Worm (Caenorhabditis elegans) whole organism, young adult: ENCODE results near the gene C07G1.15.

ENCODE experiments used
- D2030.7 ChIP-seq: fragments of 200-800 bp; sonication (Bioruptor generic); IDR thresholded peaks from 2 replicates; pipeline ENCODE4 v1.3.6; 2022; ENCODE audit warnings: missing genetic modification reagents, missing genetic modification characterization, missing compliant biosample characterization
- F57C9.4 ChIP-seq: sonication (generic microtip); optimal IDR thresholded peaks from 2 replicates; lab custom pipeline; 2017; ENCODE audit warnings: mild to moderate bottlenecking, missing genetic modification characterization, missing compliant biosample characterization
- ama-1 ChIP-seq, 3 experiments: fragments of 150-350 bp in 1 of 3; sonication (generic microtip) in 2 of 3; optimal IDR thresholded peaks; 2 replicates each; lab custom pipeline; 2014 to 2018; ENCODE audit warnings: missing biosample characterization in 2 of 3, missing genetic modification characterization in 2 of 3, missing genetic modification reagents in 2 of 3
- atf-7 ChIP-seq: sonication (generic microtip); optimal IDR thresholded peaks from 2 replicates; lab custom pipeline; 2017; ENCODE audit warnings: mild to moderate bottlenecking, missing genetic modification characterization, missing compliant biosample characterization
- cebp-1 ChIP-seq, 2 experiments: fragments of 200-800 bp in 1 of 2; sonication (Bioruptor generic) in 1 of 2; sonication (generic microtip) in 1 of 2; IDR thresholded peaks in 1 of 2; optimal IDR thresholded peaks in 1 of 2; 2 replicates each; pipeline versions ENCODE4 v1.3.6 to Lab custom; 2017 to 2022; ENCODE audit warnings: missing compliant biosample characterization in 2 of 2, missing genetic modification characterization in 2 of 2, mild to moderate bottlenecking in 1 of 2, missing genetic modification reagents in 1 of 2, moderate library complexity in 1 of 2
- ceh-91 ChIP-seq: fragments of 200-800 bp; sonication (Bioruptor generic); IDR thresholded peaks from 2 replicates; pipeline ENCODE4 v1.3.6; 2022; ENCODE audit warnings: missing genetic modification reagents, missing genetic modification characterization, missing compliant biosample characterization
- lin-26 ChIP-seq: fragments of 200-800 bp; sonication (Bioruptor generic); IDR thresholded peaks from 2 replicates; pipeline ENCODE4 v1.3.6; 2022; ENCODE audit warnings: missing genetic modification reagents, missing genetic modification characterization, missing compliant biosample characterization
- lsy-27 ChIP-seq: sonication (generic microtip); optimal IDR thresholded peaks from 2 replicates; lab custom pipeline; 2017; ENCODE audit warnings: missing genetic modification characterization, mild to moderate bottlenecking, missing compliant biosample characterization, antibody characterized with exemption, missing genotype, borderline replicate concordance; ENCODE audit not compliant: insufficient read depth
- snpc-1.3 ChIP-seq: sonication (generic microtip); optimal IDR thresholded peaks from 2 replicates; lab custom pipeline; 2017; ENCODE audit warnings: missing genetic modification characterization, mild to moderate bottlenecking, missing compliant biosample characterization, antibody characterized with exemption, moderate library complexity, missing genotype, missing genetic modification reagents; ENCODE audit not compliant: insufficient read depth
- snpc-4 ChIP-seq, 5 experiments: fragments of 150-350 bp in 1 of 5; sonication (generic microtip) in 4 of 5; optimal IDR thresholded peaks; 2 replicates each; lab custom pipeline; 2014 to 2018; ENCODE audit warnings: missing genetic modification characterization in 5 of 5, missing biosample characterization in 3 of 5, antibody characterized with exemption in 2 of 5, mild to moderate bottlenecking in 2 of 5, missing compliant biosample characterization in 2 of 5, missing genotype in 2 of 5, moderate library complexity in 2 of 5, missing genetic modification reagents in 1 of 5
- tbx-9 ChIP-seq: sonication (generic microtip); optimal IDR thresholded peaks from 2 replicates; lab custom pipeline; 2016; ENCODE audit warnings: borderline replicate concordance, missing genetic modification characterization, inconsistent platforms, missing compliant biosample characterization
- tlf-1 ChIP-seq: fragments of 200-800 bp; sonication (Bioruptor generic); optimal IDR thresholded peaks from 2 replicates; lab custom pipeline; 2018; ENCODE audit warnings: mild to moderate bottlenecking, missing genetic modification characterization, missing compliant biosample characterization
- xnd-1 ChIP-seq: sonication (generic microtip); optimal IDR thresholded peaks from 2 replicates; lab custom pipeline; 2016; ENCODE audit warnings: missing genotype, missing genetic modification reagents, missing genetic modification characterization, missing compliant biosample characterization

DNA sequence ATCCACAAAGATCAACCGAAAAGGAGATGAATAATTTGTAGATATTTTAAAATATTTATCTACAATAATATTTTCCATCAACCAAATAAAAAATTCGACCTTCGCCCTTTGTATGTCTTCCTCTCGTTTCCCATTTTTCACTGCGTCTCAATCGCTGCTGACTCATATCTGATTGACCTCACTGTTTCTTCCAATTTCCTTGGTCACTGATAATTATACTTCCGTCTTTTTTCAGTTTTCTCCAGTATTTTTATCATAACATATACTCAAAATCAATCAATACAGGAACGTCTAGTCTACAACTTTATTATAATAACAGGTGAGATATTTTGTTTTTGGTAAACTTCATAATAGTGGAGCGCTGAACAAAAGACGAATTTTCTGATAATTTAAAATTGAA, 30.8 kb upstream of the C07G1.15 start, which contains the start of gene pmk-3:
- TF ChIP-seq xnd-1 (tag; lab: Kevin White, UChicago) = no peak
- no peak for TF ChIP-seq tlf-1
- no peak for TF ChIP-seq ama-1 (optimal IDR thresholded peaks at IDR 0.05; lab: Kevin White, UChicago)
- no peak for TF ChIP-seq ama-1 (GFP tag; optimal IDR thresholded peaks at IDR 0.05; lab: Kevin White, UChicago)
- TF ChIP-seq ceh-91 = no peak
- TF ChIP-seq cebp-1 (GFP tag; IDR thresholded peaks at IDR 0.05; lab: Robert Waterston, UW) = no peak
- TF ChIP-seq cebp-1 (tag; optimal IDR thresholded peaks at IDR 0.05; lab: Kevin White, UChicago) = no peak
- TF ChIP-seq lsy-27 (tag; lab: Kevin White, UChicago) = no peak
- no peak for TF ChIP-seq tbx-9 (tag; lab: Kevin White, UChicago)
- TF ChIP-seq atf-7 (tag; lab: Kevin White, UChicago) = no peak
- TF ChIP-seq lin-26 = no peak
- no peak for TF ChIP-seq snpc-4 (GFP tag; optimal IDR thresholded peaks at IDR 0.05; lab: Kevin White, UChicago)
- no peak for TF ChIP-seq snpc-4 (tag; optimal IDR thresholded peaks at IDR 0.05; lab: Kevin White, UChicago)
- TF ChIP-seq snpc-1.3 = no peak
- TF ChIP-seq D2030.7 (GFP tag; lab: Robert Waterston, UW) = no peak
- no peak for TF ChIP-seq F57C9.4 (tag; lab: Kevin White, UChicago)
